Worm (Caenorhabditis elegans) whole organism, mixed stage, embryonic: ENCODE results near the gene W06B4.1.

ENCODE experiments used
- M03D4.4 ChIP-seq: sonication (generic microtip); optimal IDR thresholded peaks from 2 replicates; lab custom pipeline; 2017; ENCODE audit warnings: mild to moderate bottlenecking, missing genetic modification characterization, missing compliant biosample characterization
- bed-3 ChIP-seq: fragments of 200-800 bp; sonication (Bioruptor generic); optimal IDR thresholded peaks from 3 replicates; lab custom pipeline; 2018; ENCODE audit warnings: mild to moderate bottlenecking, missing genetic modification characterization, moderate library complexity, missing compliant biosample characterization
- blmp-1 ChIP-seq: fragments of 150-350 bp; optimal IDR thresholded peaks from 2 replicates; lab custom pipeline; 2014; ENCODE audit warnings: missing biosample characterization, missing genetic modification characterization
- ceh-39 ChIP-seq: fragments of 150-350 bp; optimal IDR thresholded peaks from 2 replicates; lab custom pipeline; 2014; ENCODE audit warnings: missing biosample characterization, missing genetic modification characterization
- ceh-43 ChIP-seq: fragments of 200-800 bp; sonication (Bioruptor generic); optimal IDR thresholded peaks from 2 replicates; lab custom pipeline; 2018; ENCODE audit warnings: mild to moderate bottlenecking, missing genetic modification characterization, moderate library complexity, missing compliant biosample characterization
- ceh-83 ChIP-seq: fragments of 200-800 bp; sonication (Bioruptor generic); optimal IDR thresholded peaks from 2 replicates; lab custom pipeline; 2018; ENCODE audit warnings: mild to moderate bottlenecking, missing genetic modification characterization, missing compliant biosample characterization
- ces-1 ChIP-seq: fragments of 150-350 bp; optimal IDR thresholded peaks from 2 replicates; lab custom pipeline; 2014; ENCODE audit warnings: missing biosample characterization, missing genetic modification reagents, missing genetic modification characterization
- cnd-1 ChIP-seq: fragments of 200-800 bp; sonication (Bioruptor generic); optimal IDR thresholded peaks from 2 replicates; lab custom pipeline; 2018; ENCODE audit warnings: mild to moderate bottlenecking, missing genetic modification characterization, missing compliant biosample characterization
- elt-1 ChIP-seq: sonication (generic microtip); optimal IDR thresholded peaks from 2 replicates; lab custom pipeline; 2017; ENCODE audit warnings: missing genetic modification characterization, mild to moderate bottlenecking, missing compliant biosample characterization, antibody characterized with exemption, moderate library complexity, borderline replicate concordance; ENCODE audit not compliant: insufficient read depth
- elt-3 ChIP-seq: fragments of 150-350 bp; optimal IDR thresholded peaks from 2 replicates; lab custom pipeline; 2014; ENCODE audit warnings: missing biosample characterization, missing genetic modification characterization
- flh-1 ChIP-seq: fragments of 200-800 bp; sonication (Bioruptor generic); optimal IDR thresholded peaks from 2 replicates; lab custom pipeline; 2018; ENCODE audit warnings: mild to moderate bottlenecking, missing genetic modification characterization, moderate library complexity, missing compliant biosample characterization
- ham-2 ChIP-seq: fragments of 200-800 bp; sonication (Bioruptor generic); optimal IDR thresholded peaks from 2 replicates; lab custom pipeline; 2018; ENCODE audit warnings: mild to moderate bottlenecking, missing genetic modification characterization, missing compliant biosample characterization
- hlh-1 ChIP-seq: fragments of 150-350 bp; optimal IDR thresholded peaks from 2 replicates; lab custom pipeline; 2014; ENCODE audit warnings: missing biosample characterization, missing genetic modification reagents, missing genetic modification characterization
- lin-13 ChIP-seq: fragments of 150-350 bp; optimal IDR thresholded peaks from 2 replicates; lab custom pipeline; 2014; ENCODE audit warnings: missing biosample characterization, missing genetic modification characterization
- lin-32 ChIP-seq: fragments of 200-800 bp; sonication (Bioruptor generic); optimal IDR thresholded peaks from 2 replicates; lab custom pipeline; 2018; ENCODE audit warnings: mild to moderate bottlenecking, missing genetic modification characterization, missing compliant biosample characterization
- lsy-2 ChIP-seq: fragments of 150-350 bp; optimal IDR thresholded peaks from 2 replicates; lab custom pipeline; 2014; ENCODE audit warnings: missing biosample characterization, missing genetic modification characterization
- mep-1 ChIP-seq: fragments of 150-350 bp; optimal IDR thresholded peaks from 2 replicates; lab custom pipeline; 2017; ENCODE audit warnings: missing biosample characterization, missing genetic modification reagents, missing genetic modification characterization, inconsistent platforms
- mls-2 ChIP-seq: sonication (generic microtip); optimal IDR thresholded peaks from 2 replicates; lab custom pipeline; 2016; ENCODE audit warnings: mild to moderate bottlenecking, missing genetic modification characterization, moderate library complexity, missing compliant biosample characterization
- nhr-12 ChIP-seq: fragments of 150-350 bp; optimal IDR thresholded peaks from 2 replicates; lab custom pipeline; 2014; ENCODE audit warnings: missing biosample characterization, missing genetic modification characterization
- nhr-237 ChIP-seq: fragments of 150-350 bp; optimal IDR thresholded peaks from 2 replicates; lab custom pipeline; 2014; ENCODE audit warnings: missing biosample characterization, missing genetic modification characterization
- nhr-28 ChIP-seq: fragments of 150-350 bp; optimal IDR thresholded peaks from 2 replicates; lab custom pipeline; 2014; ENCODE audit warnings: missing biosample characterization, missing genetic modification characterization
- nhr-76 ChIP-seq: sonication (generic microtip); optimal IDR thresholded peaks from 2 replicates; lab custom pipeline; 2017; ENCODE audit warnings: missing biosample characterization, missing genetic modification characterization
- pha-4 ChIP-seq: fragments of 150-350 bp; optimal IDR thresholded peaks from 2 replicates; lab custom pipeline; 2018; ENCODE audit warnings: missing biosample characterization, missing genetic modification reagents, missing genetic modification characterization
- sem-2 ChIP-seq: fragments of 200-800 bp; sonication (Bioruptor generic); optimal IDR thresholded peaks from 2 replicates; lab custom pipeline; 2018; ENCODE audit warnings: mild to moderate bottlenecking, missing genetic modification characterization, missing compliant biosample characterization
- snpc-4 ChIP-seq: fragments of 150-350 bp; optimal IDR thresholded peaks from 2 replicates; lab custom pipeline; 2014; ENCODE audit warnings: missing biosample characterization, missing genetic modification characterization
- sptf-1 ChIP-seq: sonication (generic microtip); optimal IDR thresholded peaks from 2 replicates; lab custom pipeline; 2017; ENCODE audit warnings: mild to moderate bottlenecking, missing genetic modification characterization, moderate library complexity, missing compliant biosample characterization
- tbx-8 ChIP-seq: fragments of 200-800 bp; sonication (Bioruptor generic); optimal IDR thresholded peaks from 2 replicates; lab custom pipeline; 2018; ENCODE audit warnings: mild to moderate bottlenecking, missing genetic modification characterization, moderate library complexity, missing compliant biosample characterization
- unc-120 ChIP-seq: sonication (generic microtip); optimal IDR thresholded peaks from 2 replicates; lab custom pipeline; 2017; ENCODE audit warnings: missing genetic modification characterization, missing compliant biosample characterization; ENCODE audit not compliant: poor library complexity, severe bottlenecking
- unc-62 ChIP-seq: fragments of 150-350 bp; optimal IDR thresholded peaks from 2 replicates; lab custom pipeline; 2014; ENCODE audit warnings: missing biosample characterization, missing genetic modification reagents, missing genetic modification characterization
- zip-8 ChIP-seq: fragments of 150-350 bp; optimal IDR thresholded peaks from 2 replicates; lab custom pipeline; 2014; ENCODE audit warnings: missing biosample characterization, missing genetic modification characterization
- ztf-11 ChIP-seq: fragments of 150-350 bp; optimal IDR thresholded peaks from 2 replicates; lab custom pipeline; 2014; ENCODE audit warnings: missing biosample characterization, missing genetic modification characterization

Gene W06B4.1

DNA sequence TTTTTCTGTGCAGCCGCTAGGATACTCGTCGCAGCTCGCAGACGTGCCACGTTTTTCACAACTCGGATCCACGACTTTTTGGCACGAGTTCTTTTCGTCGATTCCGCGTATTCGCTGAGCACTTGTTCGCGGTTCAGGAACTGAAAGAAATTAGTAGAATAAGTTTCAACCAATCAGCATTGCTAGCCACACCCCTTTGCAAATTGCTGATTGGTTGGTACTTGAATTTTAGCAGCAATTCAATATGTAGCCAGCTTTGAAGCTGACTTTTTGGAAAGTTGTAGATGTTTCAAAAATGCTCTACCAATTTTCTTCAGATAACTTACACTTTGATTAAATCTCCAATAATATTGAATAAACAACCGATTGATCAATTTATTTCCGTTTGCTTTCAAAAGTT is 30.1 kb upstream of the W06B4.1 start:
- no peak for TF ChIP-seq ztf-11 (tag; lab: Kevin White, UChicago)
- TF ChIP-seq nhr-28 (tag; lab: Kevin White, UChicago), result no peak
- TF ChIP-seq nhr-12 (tag; lab: Kevin White, UChicago), result no peak
- TF ChIP-seq nhr-76 (tag; lab: Kevin White, UChicago), result no peak
- TF ChIP-seq unc-62 (GFP tag; lab: Kevin White, UChicago), result no peak
- TF ChIP-seq ham-2, result no peak
- TF ChIP-seq mls-2 (tag; lab: Kevin White, UChicago), result no peak
- no peak for TF ChIP-seq nhr-237 (tag; lab: Kevin White, UChicago)
- TF ChIP-seq ceh-39, result no peak
- no peak for TF ChIP-seq pha-4 (tag; lab: Kevin White, UChicago)
- TF ChIP-seq sem-2 (GFP tag; lab: Kevin White, UChicago), result no peak
- TF ChIP-seq lin-32 (GFP tag; lab: Kevin White, UChicago), result no peak
- no peak for TF ChIP-seq M03D4.4 (tag; lab: Kevin White, UChicago)
- no peak for TF ChIP-seq blmp-1 (tag; lab: Kevin White, UChicago)

DNA sequence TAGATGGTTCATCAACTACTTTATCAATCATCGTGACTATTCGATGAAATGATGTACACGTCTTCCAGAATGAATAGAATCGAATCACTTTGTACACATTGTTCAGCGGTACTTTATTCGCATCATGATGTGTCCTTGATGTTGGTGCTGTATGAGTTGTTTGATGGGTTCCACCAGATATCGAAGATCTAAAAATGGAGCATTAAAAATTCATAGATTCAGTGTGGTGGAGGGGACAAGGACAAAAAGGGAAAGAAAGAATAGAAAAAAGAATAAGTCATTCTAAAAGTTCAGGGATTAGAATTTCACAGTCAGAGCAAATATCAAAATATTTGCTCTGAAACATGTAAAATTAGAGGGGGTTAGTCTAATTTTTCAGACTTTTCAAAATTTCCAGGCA is 26.6 kb upstream of the W06B4.1 start:
- TF ChIP-seq bed-3 (GFP tag; lab: Kevin White, UChicago) (no peak), mep-1 (no peak), hlh-1 (tag; lab: Kevin White, UChicago) (no peak), sptf-1 (no peak), ceh-39 (no peak), nhr-28 (tag; lab: Kevin White, UChicago) (no peak), lin-13 (tag; lab: Kevin White, UChicago) (no peak), M03D4.4 (tag; lab: Kevin White, UChicago) (no peak), unc-62 (GFP tag; lab: Kevin White, UChicago) (no peak), nhr-12 (tag; lab: Kevin White, UChicago) (no peak), sem-2 (GFP tag; lab: Kevin White, UChicago) (no peak), unc-120 (tag; lab: Kevin White, UChicago) (no peak), cnd-1 (tag; lab: Kevin White, UChicago) (no peak), tbx-8 (GFP tag; lab: Kevin White, UChicago) (no peak), zip-8 (tag; lab: Kevin White, UChicago) (no peak), ces-1 (GFP tag; lab: Kevin White, UChicago) (no peak), mls-2 (tag; lab: Kevin White, UChicago) (no peak), flh-1 (GFP tag; lab: Kevin White, UChicago) (no peak), elt-3 (tag; lab: Kevin White, UChicago) (no peak), ceh-43 (GFP tag; lab: Kevin White, UChicago) (no peak)

DNA sequence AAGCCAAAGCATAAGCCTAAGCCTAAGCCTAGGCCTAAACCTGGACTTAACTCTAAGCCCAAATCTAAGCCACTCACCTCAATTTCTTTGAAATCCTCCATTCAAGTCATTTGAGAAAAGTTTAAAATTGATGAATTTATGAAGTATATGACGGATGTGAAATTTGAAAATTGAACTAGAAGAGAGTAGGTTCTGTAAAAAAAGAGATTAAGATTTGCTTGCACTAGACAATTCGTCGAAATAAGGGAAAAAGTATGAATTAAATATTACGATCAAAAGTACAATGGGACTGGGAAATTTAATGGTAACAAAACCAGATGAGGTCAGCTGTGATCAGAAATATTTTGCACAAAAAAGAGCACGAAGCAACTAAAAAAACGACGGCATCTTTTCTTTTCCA is 18.3 kb upstream of the W06B4.1 start, which contains the start of gene twk-2:
Gene twk-2, minus strand, starts transcription at position 101 of the 400 bp plus-strand sequence.
- TF ChIP-seq unc-120 (tag; lab: Kevin White, UChicago) (no peak), mls-2 (tag; lab: Kevin White, UChicago) (no peak), M03D4.4 (tag; lab: Kevin White, UChicago) (no peak), elt-1 (tag; lab: Kevin White, UChicago) (no peak), lsy-2 (no peak), lin-13 (tag; lab: Kevin White, UChicago) (no peak)

DNA sequence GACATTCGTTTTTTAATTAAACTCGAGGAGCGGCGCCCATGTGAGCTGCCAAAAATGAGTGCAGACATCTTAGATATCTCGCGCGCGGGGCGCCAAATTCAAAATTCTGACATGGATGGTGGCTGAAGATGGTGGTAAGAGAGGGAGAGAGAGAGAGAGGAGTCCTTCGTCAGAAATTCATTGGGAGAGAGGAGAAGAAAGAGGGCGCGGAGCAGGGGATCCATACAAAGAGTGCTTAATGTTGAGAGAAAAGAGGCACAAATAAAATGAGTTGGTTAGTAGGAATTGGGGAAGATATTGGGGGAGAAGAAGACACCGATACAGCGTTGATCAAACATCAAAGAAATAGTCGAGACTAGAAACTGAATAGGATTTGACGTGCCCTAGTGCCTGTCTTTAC is 17.9 kb upstream of the W06B4.1 start:
- TF ChIP-seq ces-1 (GFP tag; lab: Kevin White, UChicago) (peak; percentile 55), blmp-1 (tag; lab: Kevin White, UChicago) (no peak)

DNA sequence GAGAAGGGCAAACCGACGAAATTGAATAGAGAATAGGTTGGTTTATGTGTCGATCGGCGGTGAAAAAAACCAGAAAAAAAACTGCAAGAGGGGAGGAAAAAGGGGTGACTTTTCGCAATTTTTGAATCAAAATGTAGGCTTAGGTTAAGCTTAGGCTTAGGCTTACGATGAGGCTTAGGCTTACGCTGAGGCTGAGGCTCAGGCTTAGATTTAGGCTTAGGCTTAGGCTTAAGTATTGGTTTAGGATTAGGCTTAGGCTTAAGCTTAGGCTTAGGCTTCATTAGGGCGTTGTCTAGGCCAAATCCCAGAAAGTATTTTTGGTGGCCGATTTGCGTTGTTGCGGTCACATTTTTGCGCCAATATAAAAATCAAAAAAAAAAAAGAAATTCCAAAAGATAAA is 16.6 kb upstream of the W06B4.1 start:
- TF ChIP-seq flh-1 (GFP tag; lab: Kevin White, UChicago) (no peak), nhr-28 (tag; lab: Kevin White, UChicago) (no peak), mls-2 (tag; lab: Kevin White, UChicago) (no peak), lsy-2 (no peak), ceh-83 (no peak), lin-13 (tag; lab: Kevin White, UChicago) (no peak), cnd-1 (tag; lab: Kevin White, UChicago) (no peak), zip-8 (tag; lab: Kevin White, UChicago) (no peak), lin-32 (GFP tag; lab: Kevin White, UChicago) (no peak), nhr-237 (tag; lab: Kevin White, UChicago) (no peak), snpc-4 (tag; lab: Kevin White, UChicago) (no peak), bed-3 (GFP tag; lab: Kevin White, UChicago) (no peak), blmp-1 (tag; lab: Kevin White, UChicago) (no peak), unc-62 (GFP tag; lab: Kevin White, UChicago) (no peak)
